2 worm cellular contexts compared by ENCODE assay signal in the genomic region with DNA sequence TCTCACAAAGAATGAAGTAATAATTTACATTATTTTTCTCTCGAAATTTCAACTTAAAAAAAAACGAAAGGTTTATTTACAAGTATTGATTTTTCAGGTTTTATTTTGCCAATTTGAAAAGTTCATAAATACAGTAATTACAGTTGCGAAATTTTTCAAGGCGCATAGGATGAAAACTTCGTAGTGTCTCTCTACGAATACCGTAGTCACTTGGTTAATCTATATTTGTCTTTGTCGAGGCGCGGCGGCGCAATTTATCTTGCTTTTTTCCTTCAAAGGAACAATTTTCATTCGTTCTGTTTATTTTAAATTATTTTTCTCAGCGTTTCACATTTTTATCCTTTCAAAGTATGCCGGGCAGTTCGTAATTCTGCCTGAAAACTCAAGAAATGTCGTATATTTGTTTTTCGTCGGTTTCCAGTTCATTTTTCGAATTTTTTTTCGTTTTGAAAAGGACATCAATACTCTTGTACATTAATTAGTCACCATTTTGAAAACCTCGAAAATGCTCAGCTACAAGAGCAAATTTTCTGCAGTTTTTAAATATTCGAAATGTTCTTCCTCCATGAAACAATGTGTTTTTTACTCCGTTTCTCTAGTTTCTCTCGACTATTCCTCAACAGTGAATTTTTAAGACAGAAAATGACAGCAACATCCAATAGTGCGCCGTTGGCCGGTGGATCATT.
A peak's percentile ranks its signal among the peaks of the same experiment; 100 is the strongest.
TF ChIP-seq lines count a peak whose summit lies in the region.

mex-6 (plus strand) TSS at position 636 of the 686 bp plus-strand sequence.

TF ChIP-seq in whole organism, L4 larva, 104 proteins besides CTCF, POLR2A, EP300 and RAD21:
- TF ChIP-seq fos-1 (tag; optimal IDR thresholded peaks at IDR 0.05; lab: Kevin White, UChicago) (no peak), daf-12 (tag; optimal IDR thresholded peaks at IDR 0.05; lab: Kevin White, UChicago) (no peak), Y48G9A.11 (GFP tag; IDR thresholded peaks at IDR 0.05; lab: Robert Waterston, UW) (peak; percentile 77), mes-2 (tag; optimal IDR thresholded peaks at IDR 0.05; lab: Kevin White, UChicago; ENCODE audit: poor library complexity, severe bottlenecking) (no peak), unc-130 (GFP tag; optimal IDR thresholded peaks at IDR 0.05; lab: Kevin White, UChicago) (peak; percentile 69), ceh-28 (tag; optimal IDR thresholded peaks at IDR 0.05; lab: Kevin White, UChicago) (no peak)

TF ChIP-seq in whole organism, young adult, 124 proteins besides CTCF, POLR2A, EP300 and RAD21:
- no peak for TF ChIP-seq mes-4 (tag; optimal IDR thresholded peaks at IDR 0.05; lab: Kevin White, UChicago)
- TF ChIP-seq madf-3 (GFP tag; IDR thresholded peaks at IDR 0.05; lab: Robert Waterston, UW), result peak; percentile 42; the same call in 1 of the 2 replicates
- peak; percentile 32 for TF ChIP-seq tlf-1 (GFP tag; optimal IDR thresholded peaks at IDR 0.05; lab: Kevin White, UChicago)
- TF ChIP-seq attf-3 (GFP tag; conservative IDR thresholded peaks at IDR 0.05; lab: Robert Waterston, UW), result peak; percentile 45; the same call in 1 of the 2 replicates
- TF ChIP-seq efl-1 (GFP tag; optimal IDR thresholded peaks at IDR 0.05; lab: Kevin White, UChicago), result peak; percentile 95
- no peak for TF ChIP-seq Y56A3A.18 (GFP tag; IDR thresholded peaks at IDR 0.05; lab: Robert Waterston, UW)
- no peak for TF ChIP-seq ceh-40 (GFP tag; IDR thresholded peaks at IDR 0.05; lab: Robert Waterston, UW)
- TF ChIP-seq fkh-3 (tag; optimal IDR thresholded peaks at IDR 0.05; lab: Kevin White, UChicago), result no peak
- no peak for TF ChIP-seq athp-1 (tag; optimal IDR thresholded peaks at IDR 0.05; lab: Kevin White, UChicago)
- no peak for TF ChIP-seq bed-1 (GFP tag; IDR thresholded peaks at IDR 0.05; lab: Robert Waterston, UW)
- peak; percentile 30 for TF ChIP-seq F49E8.2 (tag; optimal IDR thresholded peaks at IDR 0.05; lab: Kevin White, UChicago; ENCODE audit: insufficient read depth)
- no peak for TF ChIP-seq nhr-120 (GFP tag; IDR thresholded peaks at IDR 0.05; lab: Robert Waterston, UW)
- no peak for TF ChIP-seq pha-4 (tag; optimal IDR thresholded peaks at IDR 0.05; lab: Kevin White, UChicago)
- peak; percentile 66; the same call in 1 of the 2 replicates for TF ChIP-seq hsf-1 (GFP tag; IDR thresholded peaks at IDR 0.05; lab: Robert Waterston, UW)
- peak; percentile 98 for TF ChIP-seq lsl-1 (GFP tag; optimal IDR thresholded peaks at IDR 0.05; lab: Kevin White, UChicago)
- TF ChIP-seq snpc-1.3 (tag; optimal IDR thresholded peaks at IDR 0.05; lab: Kevin White, UChicago; ENCODE audit: insufficient read depth), result peak; percentile 49
- TF ChIP-seq dpl-1 (GFP tag; optimal IDR thresholded peaks at IDR 0.05; lab: Kevin White, UChicago), result peak; percentile 70
- TF ChIP-seq madf-6 (GFP tag; IDR thresholded peaks at IDR 0.05; lab: Robert Waterston, UW), result peak; percentile 97
- TF ChIP-seq hmg-1.2 (GFP tag; IDR thresholded peaks at IDR 0.05; lab: Robert Waterston, UW), result no peak
- TF ChIP-seq atf-7 (tag; optimal IDR thresholded peaks at IDR 0.05; lab: Kevin White, UChicago), result no peak
- TF ChIP-seq ztf-6 (GFP tag; IDR thresholded peaks at IDR 0.05; lab: Robert Waterston, UW), result no peak
- peak; percentile 52; the same call in 1 of the 2 replicates for TF ChIP-seq rcor-1 (GFP tag; IDR thresholded peaks at IDR 0.05; lab: Robert Waterston, UW)
- TF ChIP-seq madf-8 (GFP tag; conservative IDR thresholded peaks at IDR 0.05; lab: Robert Waterston, UW), result peak; percentile 92
- TF ChIP-seq him-1 (tag; optimal IDR thresholded peaks at IDR 0.05; lab: Kevin White, UChicago), result peak; percentile 53
- TF ChIP-seq snpc-3.4 (tag; optimal IDR thresholded peaks at IDR 0.05; lab: Kevin White, UChicago), result peak; percentile 58
- peak; percentile 85 for TF ChIP-seq ceh-91 (GFP tag; IDR thresholded peaks at IDR 0.05; lab: Robert Waterston, UW)
- TF ChIP-seq xnd-1 (tag; optimal IDR thresholded peaks at IDR 0.05; lab: Kevin White, UChicago), result peak; percentile 92
- no peak for TF ChIP-seq F57A8.1 (GFP tag; optimal IDR thresholded peaks at IDR 0.05; lab: Kevin White, UChicago)
- no peak for TF ChIP-seq dpff-1 (tag; optimal IDR thresholded peaks at IDR 0.05; lab: Kevin White, UChicago)
- TF ChIP-seq B0336.3 (GFP tag; IDR thresholded peaks at IDR 0.05; lab: Robert Waterston, UW), result no peak
- TF ChIP-seq nfya-1 (tag; optimal IDR thresholded peaks at IDR 0.05; lab: Kevin White, UChicago; ENCODE audit: borderline replicate concordance, insufficient read depth), result no peak
- TF ChIP-seq B0019.2 (GFP tag; conservative IDR thresholded peaks at IDR 0.05; lab: Robert Waterston, UW), result 0 out of 2 replicates have a peak, but pooled peaks have one; percentile 57
- TF ChIP-seq F33H1.4 (GFP tag; IDR thresholded peaks at IDR 0.05; lab: Robert Waterston, UW), result peak; percentile 94
- TF ChIP-seq unc-130 (GFP tag; optimal IDR thresholded peaks at IDR 0.05; lab: Kevin White, UChicago), result peak; percentile 52
- no peak for TF ChIP-seq zfh-2 (GFP tag; conservative IDR thresholded peaks at IDR 0.05; lab: Robert Waterston, UW)

Comparison
In these comparisons a context has a peak if more than half of its experiments do, and no peak if none do; other contexts are left out.
1. Of the 7 proteins assayed by ChIP-seq in both whole organism, young adult and whole organism, L4 larva: peak only in whole organism, young adult: F49E8.2 and dpl-1; only in whole organism, L4 larva: none; in both: unc-130; in neither: 4.